Fruit fly (Drosophila melanogaster) Kc167 (cell line): Measurements from ENCODE around the gene DEF8.

Experiments
- Myc ChIP-seq: fragments of >200 bp; optimal IDR thresholded peaks from 2 replicates; lab custom pipeline; 2017; ENCODE audit warnings: missing external identifiers
- Sin3A ChIP-seq: fragments of >200 bp; optimal IDR thresholded peaks from 2 replicates; lab custom pipeline; 2018; ENCODE audit warnings: missing external identifiers
- h ChIP-seq: fragments of >200 bp; optimal IDR thresholded peaks from 3 replicates; lab custom pipeline; 2018; ENCODE audit warnings: missing external identifiers
- insv ChIP-seq: fragments of >200 bp; optimal IDR thresholded peaks from 3 replicates; lab custom pipeline; 2018; ENCODE audit warnings: missing external identifiers
- psq ChIP-seq: fragments of >200 bp; optimal IDR thresholded peaks from 2 replicates; lab custom pipeline; 2017; ENCODE audit warnings: missing external identifiers
- ttk ChIP-seq: sonication (Bioruptor generic); optimal IDR thresholded peaks from 2 replicates; lab custom pipeline; 2017; ENCODE audit warnings: missing external identifiers

The DEF8 gene

dm6 chr3L:12118631-12119030 lies 13.3 kb upstream of the DEF8 start:
- TF ChIP-seq psq (lab: Kevin White, UChicago): no peak
- no peak for TF ChIP-seq insv (lab: Kevin White, UChicago)
- no peak for TF ChIP-seq Myc (lab: Kevin White, UChicago)
- no peak for TF ChIP-seq ttk (lab: Kevin White, UChicago)
- TF ChIP-seq h (lab: Kevin White, UChicago): no peak
- no peak for TF ChIP-seq Sin3A

- TF ChIP-seq psq (lab: Kevin White, UChicago) (no peak), insv (lab: Kevin White, UChicago) (no peak), h (lab: Kevin White, UChicago) (no peak), Sin3A (no peak), Myc (lab: Kevin White, UChicago) (no peak), ttk (lab: Kevin White, UChicago) (no peak)
These were observed 12.0 kb upstream of the DEF8 start, which contains the start of gene CG11560 for dm6 chr3L:12119875-12120485. Gene CG11560 (plus strand): TSS chr3L:12120019.

DNA sequence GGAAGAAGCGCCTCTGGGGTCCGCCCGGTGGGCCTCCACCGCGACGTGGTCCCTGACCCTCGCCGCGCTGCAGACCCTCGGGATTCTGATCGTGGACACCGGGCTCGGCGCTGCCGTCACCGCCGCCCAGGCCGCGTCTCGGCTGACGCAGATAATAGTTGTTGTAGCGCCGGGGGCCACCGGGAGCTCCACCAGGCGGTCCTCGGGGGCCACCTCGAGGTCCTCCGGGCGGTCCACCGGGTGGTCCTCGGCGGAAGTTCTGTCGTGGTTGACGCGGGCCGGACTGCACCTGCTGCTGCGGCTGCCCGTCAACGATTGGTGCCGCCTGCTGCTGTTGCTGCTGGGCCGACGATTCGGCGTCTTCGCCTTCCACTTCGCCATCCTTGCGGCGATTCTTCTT lies 9.1 kb upstream of the DEF8 start:
- no peak for TF ChIP-seq psq (lab: Kevin White, UChicago)
- TF ChIP-seq Sin3A: no peak
- no peak for TF ChIP-seq Myc (lab: Kevin White, UChicago)
- TF ChIP-seq insv (lab: Kevin White, UChicago): no peak
- no peak for TF ChIP-seq ttk (lab: Kevin White, UChicago)
- TF ChIP-seq h (lab: Kevin White, UChicago): no peak

- no peak for TF ChIP-seq Myc (lab: Kevin White, UChicago)
- TF ChIP-seq h (lab: Kevin White, UChicago): no peak
- TF ChIP-seq insv (lab: Kevin White, UChicago): no peak
- TF ChIP-seq Sin3A: no peak
- TF ChIP-seq psq (lab: Kevin White, UChicago): no peak
- no peak for TF ChIP-seq ttk (lab: Kevin White, UChicago)
These were observed 7.8 kb upstream of the DEF8 start for dm6 chr3L:12124138-12124583.

DNA sequence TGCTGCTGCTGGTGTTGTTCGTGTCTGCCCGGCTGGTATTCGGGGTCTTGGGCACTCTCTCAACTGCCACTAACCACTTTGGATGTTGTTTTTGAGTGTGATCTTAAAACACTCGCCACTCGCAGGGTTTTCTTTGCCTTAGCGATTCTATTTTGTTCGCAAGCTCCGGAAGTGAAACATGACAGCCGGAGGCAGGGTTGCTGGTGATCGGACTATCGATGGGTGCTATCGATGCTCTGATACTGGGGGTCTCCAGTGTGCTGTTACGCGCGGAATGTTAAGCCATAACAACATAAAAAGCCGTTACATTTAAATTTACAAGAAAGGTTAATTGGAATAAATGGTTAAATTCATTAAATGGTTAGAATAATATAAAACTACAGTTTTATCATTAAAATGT lies 7.0 kb upstream of the DEF8 start, which contains the start of gene yps:
Gene yps (minus strand): TSS at position 176 of the 400 bp plus-strand sequence.
- TF ChIP-seq h (lab: Kevin White, UChicago): no peak
- TF ChIP-seq Sin3A: no peak
- TF ChIP-seq insv (lab: Kevin White, UChicago): no peak
- TF ChIP-seq ttk (lab: Kevin White, UChicago): no peak
- TF ChIP-seq Myc (lab: Kevin White, UChicago): no peak
- TF ChIP-seq psq (lab: Kevin White, UChicago): no peak

- TF ChIP-seq Sin3A (no peak), ttk (lab: Kevin White, UChicago) (no peak), Myc (lab: Kevin White, UChicago) (no peak), h (lab: Kevin White, UChicago) (no peak), insv (lab: Kevin White, UChicago) (no peak), psq (lab: Kevin White, UChicago) (no peak)
These were observed 4.5 kb upstream of the DEF8 start, which contains the start of the genes Ir68b and CG34241 for dm6 chr3L:12127294-12128029. Gene Ir68b (minus strand): TSS chr3L:12127394. Gene CG34241 (plus strand): TSS chr3L:12127979.

DNA sequence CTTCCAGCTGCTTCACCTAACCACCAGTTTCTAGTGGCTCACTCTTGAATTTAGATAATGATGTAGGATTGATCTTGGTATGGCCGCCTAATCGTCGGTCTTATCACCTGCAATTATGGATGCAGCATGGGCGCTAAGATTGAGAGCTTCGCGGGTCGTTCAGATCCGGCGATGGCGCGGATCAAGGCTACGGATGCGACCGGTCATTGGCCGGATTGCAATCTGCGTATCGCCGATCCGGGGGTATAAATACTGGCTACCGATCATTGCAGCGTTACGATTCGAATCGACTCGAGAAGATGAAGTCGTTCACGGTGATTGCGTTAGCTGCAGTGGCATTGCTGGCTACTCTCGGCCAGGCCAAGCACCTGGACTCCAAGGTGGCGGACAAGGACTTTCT lies 2.8 kb upstream of the DEF8 start, which contains the start of gene Lsp2:
Gene Lsp2 (plus strand): TSS at position 283 of the 400 bp plus-strand sequence.
- no peak for TF ChIP-seq ttk (lab: Kevin White, UChicago)
- no peak for TF ChIP-seq Myc (lab: Kevin White, UChicago)
- no peak for TF ChIP-seq psq (lab: Kevin White, UChicago)
- no peak for TF ChIP-seq insv (lab: Kevin White, UChicago)
- no peak for TF ChIP-seq Sin3A
- TF ChIP-seq h (lab: Kevin White, UChicago): no peak

DNA sequence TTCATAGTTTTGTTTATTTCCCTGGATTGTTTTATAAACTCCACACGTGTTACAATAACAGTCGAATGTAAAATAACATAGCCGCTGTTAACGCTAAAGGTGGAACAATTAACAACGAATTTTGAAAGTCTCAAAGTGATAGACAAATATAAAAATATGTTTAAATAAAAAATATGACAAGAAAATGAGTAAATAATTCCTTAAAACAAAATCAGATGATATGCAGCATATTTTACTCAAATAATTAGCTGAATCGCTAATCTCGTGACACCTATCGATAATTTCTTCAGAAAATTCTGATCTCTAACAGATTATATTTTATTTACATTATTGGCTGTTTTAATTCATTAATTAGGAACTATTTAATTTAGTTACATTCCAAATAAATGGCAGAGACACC lies 4.7 kb downstream of the DEF8 start, which contains the start of the genes CG5645 and Atg12:
Gene CG5645 (minus strand): TSS at position 77 of the 400 bp plus-strand sequence.
Gene Atg12 (plus strand): TSS at position 338 of the 400 bp plus-strand sequence.
- no peak for TF ChIP-seq insv (lab: Kevin White, UChicago)
- TF ChIP-seq ttk (lab: Kevin White, UChicago): no peak
- TF ChIP-seq psq (lab: Kevin White, UChicago): no peak
- TF ChIP-seq Sin3A: no peak
- TF ChIP-seq Myc (lab: Kevin White, UChicago): no peak
- no peak for TF ChIP-seq h (lab: Kevin White, UChicago)

DNA sequence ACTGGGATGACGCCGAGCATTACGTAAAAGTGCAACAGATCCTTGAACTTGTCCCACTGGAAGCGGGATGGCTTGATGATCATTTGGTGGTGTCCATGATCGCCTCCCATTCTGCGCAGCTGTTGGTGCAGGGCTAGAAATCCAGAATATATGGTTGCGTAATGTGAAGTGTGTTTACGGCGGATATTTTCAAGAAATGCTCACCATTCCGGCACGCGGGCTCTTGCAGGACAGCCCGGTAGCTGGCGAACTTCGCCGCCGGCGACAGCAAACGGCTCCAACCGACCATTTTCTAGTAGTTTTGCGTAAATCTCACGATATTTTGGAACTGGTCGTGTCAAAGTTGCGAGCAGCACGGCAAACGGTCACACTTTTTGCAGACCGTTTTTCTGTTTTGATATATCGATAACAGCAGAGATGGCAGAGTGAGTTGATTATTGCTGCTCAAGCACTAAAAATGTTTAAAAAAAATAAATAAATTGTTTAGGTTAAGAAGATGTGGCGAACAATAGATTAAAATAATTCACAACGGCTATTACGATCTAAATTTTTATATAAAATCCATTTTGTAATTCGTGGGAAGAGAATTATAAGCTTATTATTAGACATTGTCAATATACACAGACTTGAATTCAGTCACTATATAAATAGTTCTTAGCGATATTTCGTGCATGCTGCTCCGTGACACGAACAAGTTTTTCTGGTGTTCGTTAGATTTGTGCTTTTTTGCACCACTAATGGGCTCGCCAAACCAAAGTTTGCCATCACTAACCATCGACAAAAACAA lies 6.4 kb downstream of the DEF8 start, which contains the start of the genes ND-SGDH and RhoGAP68F:
Gene ND-SGDH (minus strand): TSS at position 472 of the 787 bp plus-strand sequence.
Gene RhoGAP68F (plus strand): TSS at position 756 of the 787 bp plus-strand sequence.
- TF ChIP-seq ttk (lab: Kevin White, UChicago): no peak
- no peak for TF ChIP-seq Myc (lab: Kevin White, UChicago)
- TF ChIP-seq h (lab: Kevin White, UChicago): no peak
- no peak for TF ChIP-seq Sin3A
- no peak for TF ChIP-seq psq (lab: Kevin White, UChicago)
- no peak for TF ChIP-seq insv (lab: Kevin White, UChicago)

- TF ChIP-seq ttk (lab: Kevin White, UChicago) (no peak), Sin3A (no peak), h (lab: Kevin White, UChicago) (no peak), psq (lab: Kevin White, UChicago) (no peak), Myc (lab: Kevin White, UChicago) (no peak), insv (lab: Kevin White, UChicago) (no peak)
These were observed 7.3 kb downstream of the DEF8 start for dm6 chr3L:12139232-12139698.
